Worm (Caenorhabditis elegans): Measurements from ENCODE around the gene C53A3.1.

Gene C53A3.1

ce11 chrV:5790497-5791280 lies 30.7 kb upstream of the C53A3.1 start, which contains the start of the genes nhr-142 and F44E7.9 (continued):
- TF ChIP-seq lsy-12 (tag; optimal IDR thresholded peaks at IDR 0.05) = peak; percentile 81
- no peak for TF ChIP-seq nhr-12 (tag; optimal IDR thresholded peaks at IDR 0.05)
- TF ChIP-seq lin-39 (tag; optimal IDR thresholded peaks at IDR 0.05) = peak; percentile 52
- TF ChIP-seq nhr-23 (tag; optimal IDR thresholded peaks at IDR 0.05) = peak; percentile 81
- no peak for TF ChIP-seq eor-1 (tag; optimal IDR thresholded peaks at IDR 0.05)
- no peak for TF ChIP-seq ceh-9 (tag; optimal IDR thresholded peaks at IDR 0.05)
- peak; percentile 10 for TF ChIP-seq ceh-28 (tag; optimal IDR thresholded peaks at IDR 0.05)
- TF ChIP-seq ama-1 (optimal IDR thresholded peaks at IDR 0.05) = no peak
- TF ChIP-seq pqm-1 (tag; optimal IDR thresholded peaks at IDR 0.05) = peak; percentile 62
- peak; percentile 78 for TF ChIP-seq nhr-43 (tag; optimal IDR thresholded peaks at IDR 0.05; ENCODE audit: poor library complexity, severe bottlenecking)
- TF ChIP-seq ZK546.5 (tag; optimal IDR thresholded peaks at IDR 0.05) = no peak
- TF ChIP-seq snpc-4 (tag; optimal IDR thresholded peaks at IDR 0.05) = peak; percentile 72
- peak; percentile 70 for TF ChIP-seq R02D3.7 (tag; optimal IDR thresholded peaks at IDR 0.05)
- TF ChIP-seq ceh-82 (tag; optimal IDR thresholded peaks at IDR 0.05) = peak; percentile 59
- no peak for TF ChIP-seq fkh-2 (tag; optimal IDR thresholded peaks at IDR 0.05)
- TF ChIP-seq unc-39 (tag; optimal IDR thresholded peaks at IDR 0.05) = no peak
- peak; percentile 6 for TF ChIP-seq fkh-10 (GFP tag; optimal IDR thresholded peaks at IDR 0.05)
- TF ChIP-seq mdl-1 (tag; optimal IDR thresholded peaks at IDR 0.05) = no peak
- peak; percentile 24 for TF ChIP-seq nhr-76 (tag; optimal IDR thresholded peaks at IDR 0.05)

- no peak for TF ChIP-seq daf-12 (tag; optimal IDR thresholded peaks at IDR 0.05)
- TF ChIP-seq R02D3.7 (tag; optimal IDR thresholded peaks at IDR 0.05) = no peak
- TF ChIP-seq eor-1 (tag; optimal IDR thresholded peaks at IDR 0.05) = no peak
- no peak for TF ChIP-seq nfya-1 (tag; optimal IDR thresholded peaks at IDR 0.05; ENCODE audit: insufficient read depth)
- no peak for TF ChIP-seq ceh-16 (tag; optimal IDR thresholded peaks at IDR 0.05)
Measured at ce11 chrV:5788650-5789049, 28.6 kb upstream of the C53A3.1 start.

- TF ChIP-seq zag-1 (tag; optimal IDR thresholded peaks at IDR 0.05) (no peak), elt-1 (tag; optimal IDR thresholded peaks at IDR 0.05) (no peak), mdl-1 (tag; optimal IDR thresholded peaks at IDR 0.05) (no peak), elt-2 (tag; optimal IDR thresholded peaks at IDR 0.05) (no peak), ztf-4 (tag; optimal IDR thresholded peaks at IDR 0.05) (no peak), unc-39 (tag; optimal IDR thresholded peaks at IDR 0.05) (no peak), nhr-67 (tag; optimal IDR thresholded peaks at IDR 0.05) (no peak), nhr-43 (tag; optimal IDR thresholded peaks at IDR 0.05; ENCODE audit: poor library complexity, severe bottlenecking) (no peak), nhr-25 (tag; optimal IDR thresholded peaks at IDR 0.05) (no peak), nhr-12 (tag; optimal IDR thresholded peaks at IDR 0.05) (no peak), nfya-1 (tag; optimal IDR thresholded peaks at IDR 0.05; ENCODE audit: insufficient read depth) (no peak), fos-1 (tag; optimal IDR thresholded peaks at IDR 0.05) (no peak), nhr-77 (tag; optimal IDR thresholded peaks at IDR 0.05) (no peak), daf-12 (tag; optimal IDR thresholded peaks at IDR 0.05) (no peak), eor-1 (tag; optimal IDR thresholded peaks at IDR 0.05) (no peak)
Measured at ce11 chrV:5785372-5785771, 25.3 kb upstream of the C53A3.1 start, which contains the start of gene F44E7.7. TSS of gene F44E7.7 (minus strand) at chrV:5785472.

DNA sequence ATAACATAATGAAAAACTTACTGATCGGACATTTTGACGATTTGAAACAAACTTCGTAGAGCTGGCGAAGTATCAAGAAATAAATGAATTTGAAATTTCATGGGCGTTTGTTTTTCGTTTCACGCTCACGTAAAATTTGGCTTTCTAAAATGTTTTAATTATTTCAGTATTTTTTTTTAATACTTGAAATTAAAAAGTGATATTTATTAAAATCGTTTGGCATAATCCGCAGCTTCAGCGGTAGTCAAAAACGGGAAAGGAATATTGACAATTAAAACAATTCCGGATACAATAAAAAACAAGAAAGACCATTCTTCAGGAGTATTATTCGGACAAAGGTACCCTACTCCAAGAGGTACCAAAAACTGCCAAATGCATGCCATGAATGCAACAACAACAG lies 22.7 kb upstream of the C53A3.1 start, which contains the start of gene fbxa-183:
Gene fbxa-183, minus strand, starts transcription at position 101 of the 400 bp plus-strand sequence.
- TF ChIP-seq egl-5 (tag; optimal IDR thresholded peaks at IDR 0.05) (no peak), lsy-12 (tag; optimal IDR thresholded peaks at IDR 0.05) (no peak), sea-2 (GFP tag; optimal IDR thresholded peaks at IDR 0.05) (no peak), ceh-82 (tag; optimal IDR thresholded peaks at IDR 0.05) (no peak)

DNA sequence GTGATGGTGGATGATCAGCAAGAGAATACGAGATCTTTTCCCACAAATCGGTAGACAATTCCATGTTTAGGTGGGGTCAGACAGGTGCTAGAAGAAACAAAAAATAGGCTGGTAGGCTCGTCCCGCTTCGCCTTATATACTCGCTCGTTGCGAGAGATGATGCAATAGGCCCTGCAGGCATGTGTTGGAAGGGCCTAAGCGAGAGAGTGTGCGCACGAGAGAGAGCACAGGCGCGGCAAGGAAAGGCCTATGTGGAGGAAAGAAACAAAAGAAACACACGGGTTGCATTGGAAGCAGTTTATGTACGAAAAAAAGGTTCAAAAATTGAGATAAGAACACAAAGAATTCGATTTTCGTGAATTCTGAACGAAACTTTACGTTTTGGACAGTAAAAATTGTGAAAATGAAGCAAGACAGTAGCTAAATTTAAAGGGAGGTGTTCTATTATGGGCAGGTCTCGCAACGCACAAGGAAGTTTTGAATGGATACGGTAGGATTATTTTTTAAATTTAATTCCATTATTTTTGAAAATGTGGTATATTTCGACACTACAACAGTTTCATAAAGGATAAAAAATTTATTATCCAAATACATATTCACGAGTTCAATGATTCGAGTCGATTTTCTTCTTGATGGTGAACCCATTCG lies 20.8 kb upstream of the C53A3.1 start, which contains the start of gene F44E7.5:
Gene F44E7.5, minus strand, starts transcription at position 210 of the 648 bp plus-strand sequence.
- TF ChIP-seq egl-5 (tag; optimal IDR thresholded peaks at IDR 0.05) = no peak
- TF ChIP-seq pha-4 (tag; optimal IDR thresholded peaks at IDR 0.05) = peak; percentile 71
- no peak for TF ChIP-seq mml-1 (tag; optimal IDR thresholded peaks at IDR 0.05)
- TF ChIP-seq mdl-1 (tag; optimal IDR thresholded peaks at IDR 0.05) = no peak
- TF ChIP-seq snpc-4 (tag; optimal IDR thresholded peaks at IDR 0.05) = peak; percentile 34
- TF ChIP-seq daf-12 (tag; optimal IDR thresholded peaks at IDR 0.05) = no peak
- TF ChIP-seq nhr-12 (tag; optimal IDR thresholded peaks at IDR 0.05) = no peak
- peak; percentile 12 for TF ChIP-seq ama-1 (optimal IDR thresholded peaks at IDR 0.05)
- peak; percentile 32 for TF ChIP-seq skn-1 (tag; optimal IDR thresholded peaks at IDR 0.05)
- peak; percentile 47 for TF ChIP-seq lin-15B (tag; optimal IDR thresholded peaks at IDR 0.05)
- TF ChIP-seq egl-27 (tag; optimal IDR thresholded peaks at IDR 0.05) = no peak
- peak; percentile 71 for TF ChIP-seq nhr-25 (tag; optimal IDR thresholded peaks at IDR 0.05)
- peak; percentile 74 for TF ChIP-seq pqm-1 (tag; optimal IDR thresholded peaks at IDR 0.05)
- TF ChIP-seq nfya-1 (tag; optimal IDR thresholded peaks at IDR 0.05; ENCODE audit: insufficient read depth) = peak; percentile 60
- TF ChIP-seq nhr-76 (tag; optimal IDR thresholded peaks at IDR 0.05) = no peak
- TF ChIP-seq unc-62 (GFP tag; optimal IDR thresholded peaks at IDR 0.05) = no peak
- peak; percentile 86 for TF ChIP-seq elt-2 (tag; optimal IDR thresholded peaks at IDR 0.05)
- no peak for TF ChIP-seq fkh-10 (GFP tag; optimal IDR thresholded peaks at IDR 0.05)
- TF ChIP-seq nhr-43 (tag; optimal IDR thresholded peaks at IDR 0.05; ENCODE audit: poor library complexity, severe bottlenecking) = peak; percentile 5
- peak; percentile 15 for TF ChIP-seq R02D3.7 (tag; optimal IDR thresholded peaks at IDR 0.05)
- peak; percentile 76 for TF ChIP-seq nhr-23 (tag; optimal IDR thresholded peaks at IDR 0.05)
- no peak for TF ChIP-seq aly-2 (tag; optimal IDR thresholded peaks at IDR 0.05)
- TF ChIP-seq ZK546.5 (tag; optimal IDR thresholded peaks at IDR 0.05) = no peak
- peak; percentile 7 for TF ChIP-seq hmg-11 (tag; optimal IDR thresholded peaks at IDR 0.05)
- no peak for TF ChIP-seq fkh-2 (tag; optimal IDR thresholded peaks at IDR 0.05)

All from whole organism, L3 larva.